Fruit fly (Drosophila melanogaster) whole organism, embryonic: ENCODE results near the gene PhKgamma.

Source experiments
- Atf3 ChIP-seq: fragments of 200-800 bp; sonication (Bioruptor generic); optimal IDR thresholded peaks from 3 replicates; lab custom pipeline; 2016; ENCODE audit warnings: missing biosample characterization, missing genetic modification characterization
- CG1024 ChIP-seq: fragments of 200-800 bp; sonication (Bioruptor generic); IDR thresholded peaks from 2 replicates; pipeline ENCODE4 v1.3.6; 2022; ENCODE audit warnings: missing biosample characterization, missing genetic modification characterization
- CG10366 ChIP-seq: fragments of 200-800 bp; sonication (Bioruptor generic); IDR thresholded peaks from 2 replicates; pipeline ENCODE4 v1.3.6; 2022; ENCODE audit warnings: missing biosample characterization, missing genetic modification characterization
- CG10959 ChIP-seq: fragments of 200-800 bp; sonication (Bioruptor generic); IDR thresholded peaks from 2 replicates; pipeline ENCODE4 v1.3.6; 2022; ENCODE audit warnings: missing biosample characterization, missing genetic modification characterization
- CG11247 ChIP-seq: fragments of 200-800 bp; sonication (Bioruptor generic); IDR thresholded peaks from 2 replicates; pipeline ENCODE4 v1.3.6; 2022; ENCODE audit warnings: missing biosample characterization, missing genetic modification characterization
- CG11695 ChIP-seq: fragments of 200-800 bp; sonication (Bioruptor generic); IDR thresholded peaks from 3 replicates; pipeline ENCODE4 v1.3.6; 2022; ENCODE audit warnings: missing biosample characterization, missing genetic modification characterization
- CG12299 ChIP-seq: fragments of 200-800 bp; sonication (Bioruptor generic); optimal IDR thresholded peaks from 2 replicates; lab custom pipeline; 2018; ENCODE audit warnings: missing biosample characterization, mild to moderate bottlenecking, missing genetic modification characterization
- CG13624 ChIP-seq: fragments of 200-800 bp; sonication (Bioruptor generic); optimal IDR thresholded peaks from 2 replicates; lab custom pipeline; 2016; ENCODE audit warnings: missing biosample characterization, missing genetic modification characterization
- CG13775 ChIP-seq: fragments of 200-800 bp; sonication (Bioruptor generic); optimal IDR thresholded peaks from 3 replicates; lab custom pipeline; 2017; ENCODE audit warnings: missing biosample characterization, mild to moderate bottlenecking, missing genetic modification characterization
- CG1529 ChIP-seq: fragments of 200-800 bp; sonication (Bioruptor generic); optimal IDR thresholded peaks from 3 replicates; lab custom pipeline; 2018; ENCODE audit warnings: missing biosample characterization, missing genetic modification characterization
- CG15696 ChIP-seq: fragments of 200-800 bp; sonication (Bioruptor generic); optimal IDR thresholded peaks from 2 replicates; lab custom pipeline; 2019; ENCODE audit warnings: missing biosample characterization, mild to moderate bottlenecking, missing genetic modification characterization, moderate library complexity
- CG18764 ChIP-seq: fragments of 200-800 bp; sonication (Bioruptor generic); optimal IDR thresholded peaks from 3 replicates; lab custom pipeline; 2016; ENCODE audit warnings: missing biosample characterization, missing genetic modification characterization
- CG2678 ChIP-seq: fragments of 200-800 bp; sonication (Bioruptor generic); optimal IDR thresholded peaks from 3 replicates; lab custom pipeline; 2019; ENCODE audit warnings: missing biosample characterization, mild to moderate bottlenecking, missing genetic modification characterization, moderate library complexity
- CG30020 ChIP-seq: fragments of 200-800 bp; optimal IDR thresholded peaks from 2 replicates; lab custom pipeline; 2019; ENCODE audit warnings: missing biosample characterization, mild to moderate bottlenecking, missing genetic modification characterization, moderate library complexity
- CG42726 ChIP-seq: fragments of 200-800 bp; sonication (Bioruptor generic); IDR thresholded peaks from 2 replicates; pipeline ENCODE4 v1.3.6; 2022; ENCODE audit warnings: missing biosample characterization, missing genetic modification characterization; ENCODE audit not compliant: partially characterized antibody
- CG5245 ChIP-seq: fragments of 200-800 bp; sonication (Bioruptor generic); optimal IDR thresholded peaks from 3 replicates; lab custom pipeline; 2016; ENCODE audit warnings: missing biosample characterization, missing genetic modification characterization
- CG7963 ChIP-seq: fragments of 200-800 bp; sonication (Bioruptor generic); IDR thresholded peaks from 3 replicates; pipeline ENCODE4 v1.3.6; 2022; ENCODE audit warnings: missing biosample characterization, missing genetic modification characterization; ENCODE audit not compliant: partially characterized antibody
- CG8359 ChIP-seq: fragments of 200-800 bp; sonication (Bioruptor generic); optimal IDR thresholded peaks from 2 replicates; lab custom pipeline; 2017; ENCODE audit warnings: missing biosample characterization, mild to moderate bottlenecking, missing genetic modification characterization, borderline replicate concordance
- CG8944 ChIP-seq: fragments of 200-800 bp; sonication (Bioruptor generic); optimal IDR thresholded peaks from 3 replicates; lab custom pipeline; 2016; ENCODE audit warnings: missing biosample characterization, missing genetic modification characterization
- Chrac-16 ChIP-seq: fragments of 200-800 bp; sonication (Bioruptor generic); optimal IDR thresholded peaks from 3 replicates; lab custom pipeline; 2016; ENCODE audit warnings: missing biosample characterization, missing genetic modification characterization
- D19A ChIP-seq: fragments of 200-800 bp; optimal IDR thresholded peaks from 3 replicates; lab custom pipeline; 2019; ENCODE audit warnings: missing biosample characterization, mild to moderate bottlenecking, missing genetic modification characterization, moderate library complexity
- Dek ChIP-seq: fragments of 200-800 bp; sonication (Bioruptor generic); optimal IDR thresholded peaks from 3 replicates; lab custom pipeline; 2019; ENCODE audit warnings: missing biosample characterization, mild to moderate bottlenecking, missing genetic modification characterization, moderate library complexity
- Dip2 ChIP-seq: fragments of 200-800 bp; sonication (Bioruptor generic); IDR thresholded peaks from 2 replicates; pipeline ENCODE4 v1.3.6; 2022; ENCODE audit warnings: missing biosample characterization, missing genetic modification characterization
- E2f1 ChIP-seq: fragments of 200-800 bp; sonication (Bioruptor generic); IDR thresholded peaks from 2 replicates; pipeline ENCODE4 v1.3.6; 2022; ENCODE audit warnings: missing biosample characterization, missing genetic modification characterization
- ERR ChIP-seq: fragments of 200-800 bp; sonication (Bioruptor generic); optimal IDR thresholded peaks from 2 replicates; lab custom pipeline; 2016; ENCODE audit warnings: missing biosample characterization, missing genetic modification characterization
- Fer3 ChIP-seq: fragments of 200-800 bp; sonication (Bioruptor generic); optimal IDR thresholded peaks from 2 replicates; lab custom pipeline; 2018; ENCODE audit warnings: missing biosample characterization, mild to moderate bottlenecking, missing genetic modification characterization, moderate library complexity
- Myb ChIP-seq: fragments of 200-800 bp; sonication (Bioruptor generic); optimal IDR thresholded peaks from 2 replicates; lab custom pipeline; 2016; ENCODE audit warnings: missing biosample characterization, missing genetic modification characterization
- Neu2 ChIP-seq: fragments of 200-800 bp; sonication (Bioruptor generic); optimal IDR thresholded peaks from 3 replicates; lab custom pipeline; 2016; ENCODE audit warnings: missing biosample characterization, missing genetic modification characterization, borderline replicate concordance
- Opbp ChIP-seq: fragments of 200-800 bp; sonication (Bioruptor generic); IDR thresholded peaks from 3 replicates; pipeline ENCODE4 v1.3.6; 2022; ENCODE audit warnings: missing biosample characterization, missing genetic modification characterization; ENCODE audit not compliant: partially characterized antibody
- Optix ChIP-seq: fragments of 200-800 bp; sonication (Bioruptor generic); IDR thresholded peaks from 3 replicates; pipeline ENCODE4 v1.3.6; 2022; ENCODE audit warnings: missing biosample characterization, missing genetic modification characterization
- PHDP ChIP-seq: fragments of 200-800 bp; sonication (Bioruptor generic); optimal IDR thresholded peaks from 3 replicates; lab custom pipeline; 2018; ENCODE audit warnings: missing biosample characterization, mild to moderate bottlenecking, missing genetic modification characterization, moderate library complexity
- Pdp1 ChIP-seq, 2 experiments: fragments of 200-800 bp; sonication (Bioruptor generic); optimal IDR thresholded peaks; 3 replicates each; lab custom pipeline; 2016; ENCODE audit warnings: missing biosample characterization in 2 of 2, missing genetic modification characterization in 2 of 2, mild to moderate bottlenecking in 1 of 2, moderate library complexity in 1 of 2
- Sin3A ChIP-seq: fragments of >200 bp; optimal IDR thresholded peaks from 2 replicates; lab custom pipeline; 2018
- ase ChIP-seq: fragments of 200-800 bp; sonication (Bioruptor generic); IDR thresholded peaks from 3 replicates; pipeline ENCODE4 v1.3.6; 2022; ENCODE audit warnings: missing biosample characterization, missing genetic modification characterization
- az2 ChIP-seq: fragments of 200-800 bp; sonication (Bioruptor generic); optimal IDR thresholded peaks from 3 replicates; lab custom pipeline; 2016; ENCODE audit warnings: missing biosample characterization, missing genetic modification characterization
- cad ChIP-seq: fragments of >200 bp; optimal IDR thresholded peaks from 2 replicates; lab custom pipeline; 2017; ENCODE audit warnings: missing biosample characterization, missing genetic modification characterization
- cas ChIP-seq: fragments of 200-800 bp; sonication (Bioruptor generic); IDR thresholded peaks from 2 replicates; pipeline ENCODE4 v1.3.6; 2022; ENCODE audit warnings: missing biosample characterization, missing genetic modification characterization
- corto ChIP-seq: fragments of 200-800 bp; sonication (Bioruptor generic); optimal IDR thresholded peaks from 2 replicates; lab custom pipeline; 2016; ENCODE audit warnings: missing biosample characterization, mild to moderate bottlenecking, missing genetic modification characterization, moderate library complexity
- gt ChIP-seq: fragments of 200-800 bp; sonication (Bioruptor generic); IDR thresholded peaks from 2 replicates; pipeline ENCODE4 v1.3.6; 2022; ENCODE audit warnings: missing biosample characterization, missing genetic modification characterization
- ind ChIP-seq: fragments of 200-800 bp; sonication (Bioruptor generic); optimal IDR thresholded peaks from 3 replicates; lab custom pipeline; 2016; ENCODE audit warnings: missing biosample characterization, missing genetic modification characterization
- repo ChIP-seq: fragments of 200-800 bp; sonication (Bioruptor generic); optimal IDR thresholded peaks from 2 replicates; lab custom pipeline; 2016; ENCODE audit warnings: missing biosample characterization, missing genetic modification characterization
- schlank ChIP-seq: fragments of 200-800 bp; sonication (Bioruptor generic); optimal IDR thresholded peaks from 2 replicates; lab custom pipeline; 2018; ENCODE audit warnings: missing biosample characterization, mild to moderate bottlenecking, missing genetic modification characterization
- sna ChIP-seq: fragments of 200-800 bp; sonication (Bioruptor generic); IDR thresholded peaks from 2 replicates; pipeline ENCODE4 v1.3.6; 2022; ENCODE audit warnings: missing biosample characterization, missing genetic modification characterization; ENCODE audit not compliant: partially characterized antibody
- so ChIP-seq: fragments of 200-800 bp; sonication (Bioruptor generic); IDR thresholded peaks from 3 replicates; pipeline ENCODE4 v1.3.6; 2022; ENCODE audit warnings: missing biosample characterization, missing genetic modification characterization
- ssp ChIP-seq: fragments of 200-800 bp; sonication (Bioruptor generic); IDR thresholded peaks from 2 replicates; pipeline ENCODE4 v1.3.6; 2022; ENCODE audit warnings: missing biosample characterization, missing genetic modification characterization
- tx ChIP-seq: fragments of 200-800 bp; sonication (Bioruptor generic); optimal IDR thresholded peaks from 2 replicates; lab custom pipeline; 2016; ENCODE audit warnings: missing biosample characterization, missing genetic modification characterization
- yki ChIP-seq: fragments of >200 bp; optimal IDR thresholded peaks from 3 replicates; lab custom pipeline; 2018
- zen ChIP-seq: fragments of 200-800 bp; sonication (Bioruptor generic); optimal IDR thresholded peaks from 3 replicates; lab custom pipeline; 2018; ENCODE audit warnings: missing biosample characterization, mild to moderate bottlenecking, missing genetic modification characterization, moderate library complexity
- zfh2 ChIP-seq: fragments of 200-800 bp; sonication (Bioruptor generic); optimal IDR thresholded peaks from 2 replicates; lab custom pipeline; 2016; ENCODE audit warnings: missing biosample characterization, missing genetic modification characterization

Gene PhKgamma

DNA sequence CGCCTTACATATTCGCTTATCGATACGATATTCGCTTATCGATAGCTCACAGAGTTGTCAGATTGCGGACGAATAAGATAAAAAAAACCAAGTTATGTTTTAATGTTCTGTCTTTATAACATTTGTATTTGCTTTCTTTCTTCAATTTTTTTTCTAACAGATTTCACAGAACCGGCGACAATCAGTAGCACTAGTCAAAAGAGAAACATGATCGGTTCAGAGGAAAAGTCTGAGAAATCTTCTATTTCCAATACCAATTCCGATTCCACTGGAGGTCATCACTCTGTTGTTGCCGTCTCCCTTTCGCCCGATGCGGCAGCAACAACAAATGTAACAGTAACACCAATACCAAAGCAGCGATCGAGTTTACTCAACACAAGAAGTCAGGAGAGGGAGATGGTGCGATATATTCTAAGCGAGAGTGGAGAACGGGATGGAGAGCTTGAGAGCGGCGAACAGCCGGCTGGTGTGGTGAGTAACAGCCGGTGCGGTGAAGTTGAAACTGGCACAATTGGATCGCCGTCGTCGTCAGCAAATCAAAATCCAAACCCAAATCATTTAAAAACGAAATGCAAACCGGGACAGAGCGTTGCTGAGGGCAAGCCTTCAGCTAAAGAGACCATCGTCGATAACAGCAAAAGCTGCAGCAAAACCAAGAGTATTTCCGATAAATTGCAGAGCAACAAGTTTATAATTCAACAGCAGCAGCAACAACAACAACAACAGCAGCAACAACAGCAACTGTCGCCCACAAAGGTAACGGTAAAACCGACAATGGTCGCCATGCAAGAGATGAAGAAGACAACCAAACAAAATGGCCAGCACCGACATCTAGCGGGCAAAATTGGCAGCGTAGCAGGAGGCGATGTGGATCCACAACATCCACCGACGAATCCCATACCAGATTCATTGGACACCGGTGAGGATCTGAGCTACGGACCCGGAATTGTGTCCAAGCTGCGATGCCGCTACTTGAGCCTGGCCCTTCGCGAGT lies 13.1 kb upstream of the PhKgamma start (continued):
- TF ChIP-seq CG1024 (GFP tag; lab: Robert Waterston, UW), result no peak
- peak; percentile 23 for TF ChIP-seq Atf3 (GFP tag; lab: Kevin White, UChicago)
- peak; percentile 63 for TF ChIP-seq PHDP (tag; lab: Kevin White, UChicago)
- peak; percentile 79 for TF ChIP-seq zfh2 (GFP tag; lab: Kevin White, UChicago)
- peak; percentile 74 for TF ChIP-seq CG2678 (tag; lab: Kevin White, UChicago)
- TF ChIP-seq CG11247 (GFP tag; lab: Robert Waterston, UW), result peak; percentile 42; the same call in 1 of the 2 replicates
- peak; percentile 58 for TF ChIP-seq CG18764 (GFP tag; lab: Kevin White, UChicago)
- no peak for TF ChIP-seq CG5245 (GFP tag; lab: Kevin White, UChicago)
- peak; percentile 31 for TF ChIP-seq CG13775
- TF ChIP-seq Optix (GFP tag; lab: Robert Waterston, UW), result no peak
- no peak for TF ChIP-seq Neu2
- TF ChIP-seq ind (GFP tag; lab: Kevin White, UChicago), result peak; percentile 73
- peak; percentile 38 for TF ChIP-seq D19A
- no peak for TF ChIP-seq CG42726 (GFP tag; lab: Robert Waterston, UW)
- TF ChIP-seq CG1529 (GFP tag; lab: Kevin White, UChicago), result no peak
- TF ChIP-seq CG30020, result peak; percentile 16
- peak; percentile 60 to 63 for TF ChIP-seq Pdp1 (GFP tag; optimal IDR thresholded peaks at IDR 0.05; lab: Kevin White, UChicago)
- TF ChIP-seq az2, result peak; percentile 23
- peak; percentile 62 for TF ChIP-seq Myb (GFP tag; lab: Kevin White, UChicago)
- no peak; the same call in 2 of the 3 replicates for TF ChIP-seq ase (GFP tag; lab: Robert Waterston, UW)
- TF ChIP-seq CG11695 (GFP tag; lab: Robert Waterston, UW), result 0 out of 3 replicates have a peak, but pooled peaks have one; percentile 28
- no peak for TF ChIP-seq Sin3A (lab: Kevin White, UChicago)
- peak; percentile 51; the same call in 1 of the 3 replicates for TF ChIP-seq so (GFP tag; lab: Robert Waterston, UW)
- TF ChIP-seq Dip2 (GFP tag; lab: Robert Waterston, UW), result no peak
- 0 out of 2 replicates have a peak, but pooled peaks have one; percentile 12 for TF ChIP-seq sna (GFP tag; lab: Robert Waterston, UW)
- peak; percentile 71 for TF ChIP-seq tx (GFP tag; lab: Kevin White, UChicago)
- TF ChIP-seq CG13624 (GFP tag; lab: Kevin White, UChicago), result peak; percentile 74
- TF ChIP-seq yki (lab: Kevin White, UChicago), result peak; percentile 14
- no peak for TF ChIP-seq CG10959 (GFP tag; lab: Robert Waterston, UW)
- TF ChIP-seq E2f1, result 0 out of 2 replicates have a peak, but pooled peaks have one; percentile 33
- TF ChIP-seq CG8359, result no peak
- TF ChIP-seq CG12299, result no peak
- no peak for TF ChIP-seq Opbp (GFP tag; lab: Robert Waterston, UW)
- peak; percentile 10 for TF ChIP-seq zen (tag; lab: Kevin White, UChicago)
- no peak for TF ChIP-seq corto
- TF ChIP-seq CG10366 (GFP tag; lab: Robert Waterston, UW), result peak; percentile 39
- TF ChIP-seq Dek, result peak; percentile 51
- no peak for TF ChIP-seq cas (GFP tag; lab: Robert Waterston, UW)
- peak; percentile 82 for TF ChIP-seq ERR (GFP tag; lab: Kevin White, UChicago)
- TF ChIP-seq schlank (tag; lab: Kevin White, UChicago), result no peak
- no peak for TF ChIP-seq CG7963 (GFP tag; lab: Robert Waterston, UW)
- TF ChIP-seq repo, result peak; percentile 7
- peak; percentile 63 for TF ChIP-seq CG8944 (GFP tag; lab: Kevin White, UChicago)
- peak; percentile 49 for TF ChIP-seq Fer3 (tag; lab: Kevin White, UChicago)
- no peak for TF ChIP-seq gt
- TF ChIP-seq ssp, result no peak
- TF ChIP-seq CG15696, result peak; percentile 56
- no peak for TF ChIP-seq cad (GFP tag; lab: Kevin White, UChicago)
- peak; percentile 60 for TF ChIP-seq Chrac-16
